Fruit fly (Drosophila melanogaster) whole organism, embryonic: ENCODE measurements around the gene Mkp3.

ENCODE experiments used
- CG10267 ChIP-seq: fragments of 200-800 bp; sonication (Bioruptor generic); optimal IDR thresholded peaks from 2 replicates; lab custom pipeline; 2018; ENCODE audit warnings: missing biosample characterization, mild to moderate bottlenecking, missing genetic modification characterization, moderate library complexity
- CG10321 ChIP-seq: fragments of 200-800 bp; sonication (Bioruptor generic); IDR thresholded peaks from 2 replicates; pipeline ENCODE4 v1.3.6; 2022; ENCODE audit warnings: missing biosample characterization, missing genetic modification characterization
- CG10654 ChIP-seq: fragments of 200-800 bp; sonication (Bioruptor generic); optimal IDR thresholded peaks from 2 replicates; lab custom pipeline; 2016; ENCODE audit warnings: missing biosample characterization, missing genetic modification characterization
- CG11093 ChIP-seq: fragments of 200-800 bp; sonication (Bioruptor generic); IDR thresholded peaks from 3 replicates; pipeline ENCODE4 v1.3.6; 2022; ENCODE audit warnings: missing biosample characterization, missing genetic modification characterization
- CG12391 ChIP-seq: fragments of 200-800 bp; sonication (Bioruptor generic); optimal IDR thresholded peaks from 3 replicates; lab custom pipeline; 2018; ENCODE audit warnings: missing biosample characterization, mild to moderate bottlenecking, missing genetic modification characterization, moderate library complexity
- CG14050 ChIP-seq: fragments of 200-800 bp; sonication (Bioruptor generic); IDR thresholded peaks from 3 replicates; pipeline ENCODE4 v1.3.6; 2022; ENCODE audit warnings: missing biosample characterization, missing genetic modification characterization
- CG15696 ChIP-seq: fragments of 200-800 bp; sonication (Bioruptor generic); optimal IDR thresholded peaks from 2 replicates; lab custom pipeline; 2019; ENCODE audit warnings: missing biosample characterization, mild to moderate bottlenecking, missing genetic modification characterization, moderate library complexity
- CG2202 ChIP-seq: fragments of 200-800 bp; sonication (Bioruptor generic); optimal IDR thresholded peaks from 2 replicates; lab custom pipeline; 2018; ENCODE audit warnings: missing biosample characterization, mild to moderate bottlenecking, missing genetic modification characterization
- CG34224 ChIP-seq: fragments of 200-800 bp; sonication (Bioruptor generic); IDR thresholded peaks from 3 replicates; pipeline ENCODE4 v1.3.6; 2022; ENCODE audit warnings: missing biosample characterization, missing genetic modification characterization; ENCODE audit not compliant: partially characterized antibody
- CG34422 ChIP-seq: fragments of 200-800 bp; sonication (Bioruptor generic); IDR thresholded peaks from 3 replicates; pipeline ENCODE4 v1.3.6; 2022; ENCODE audit warnings: missing biosample characterization, missing genetic modification characterization
- CG42726 ChIP-seq: fragments of 200-800 bp; sonication (Bioruptor generic); IDR thresholded peaks from 2 replicates; pipeline ENCODE4 v1.3.6; 2022; ENCODE audit warnings: missing biosample characterization, missing genetic modification characterization; ENCODE audit not compliant: partially characterized antibody
- CG5180 ChIP-seq: fragments of 200-800 bp; sonication (Bioruptor generic); optimal IDR thresholded peaks from 3 replicates; lab custom pipeline; 2017; ENCODE audit warnings: missing biosample characterization, missing genetic modification characterization, mild to moderate bottlenecking, moderate library complexity, missing genetic modification reagents
- CG6765 ChIP-seq: fragments of 200-800 bp; sonication (Bioruptor generic); optimal IDR thresholded peaks from 3 replicates; lab custom pipeline; 2017; ENCODE audit warnings: missing biosample characterization, mild to moderate bottlenecking, missing genetic modification characterization
- CG6854 ChIP-seq: fragments of 200-800 bp; sonication (Bioruptor generic); optimal IDR thresholded peaks from 3 replicates; lab custom pipeline; 2017; ENCODE audit warnings: missing biosample characterization, mild to moderate bottlenecking, missing genetic modification characterization
- CG7372 ChIP-seq: fragments of 200-800 bp; sonication (Bioruptor generic); IDR thresholded peaks from 2 replicates; pipeline ENCODE4 v1.3.6; 2022; ENCODE audit warnings: missing biosample characterization, missing genetic modification characterization
- Dref ChIP-seq: fragments of 200-800 bp; sonication (Bioruptor generic); IDR thresholded peaks from 2 replicates; pipeline ENCODE4 v1.3.6; 2022; ENCODE audit warnings: missing biosample characterization, missing genetic modification characterization
- HLHmδ ChIP-seq: fragments of 200-800 bp; sonication (Bioruptor generic); optimal IDR thresholded peaks from 2 replicates; lab custom pipeline; 2018; ENCODE audit warnings: missing biosample characterization, mild to moderate bottlenecking, missing genetic modification characterization, moderate library complexity
- HmgZ ChIP-seq: fragments of 200-800 bp; sonication (Bioruptor generic); optimal IDR thresholded peaks from 2 replicates; lab custom pipeline; 2018; ENCODE audit warnings: missing biosample characterization, mild to moderate bottlenecking, missing genetic modification characterization
- Hr3 ChIP-seq: fragments of 200-800 bp; sonication (Bioruptor generic); optimal IDR thresholded peaks from 3 replicates; lab custom pipeline; 2016; ENCODE audit warnings: missing biosample characterization, missing genetic modification characterization
- Nf-YA ChIP-seq: fragments of 200-800 bp; sonication (Bioruptor generic); IDR thresholded peaks from 2 replicates; pipeline ENCODE4 v1.3.6; 2022; ENCODE audit warnings: missing biosample characterization, missing genetic modification characterization
- Sry-β ChIP-seq: fragments of 200-800 bp; sonication (Bioruptor generic); optimal IDR thresholded peaks from 2 replicates; lab custom pipeline; 2018; ENCODE audit warnings: missing biosample characterization, mild to moderate bottlenecking, missing genetic modification characterization, moderate library complexity
- Ssrp ChIP-seq: fragments of 200-800 bp; sonication (Bioruptor generic); optimal IDR thresholded peaks from 2 replicates; lab custom pipeline; 2018; ENCODE audit warnings: missing biosample characterization, mild to moderate bottlenecking, missing genetic modification characterization, moderate library complexity
- Tbp ChIP-seq: fragments of >200 bp; optimal IDR thresholded peaks from 2 replicates; lab custom pipeline; 2018; ENCODE audit warnings: missing biosample characterization, missing genetic modification characterization
- btn ChIP-seq: fragments of 200-800 bp; sonication (Bioruptor generic); optimal IDR thresholded peaks from 2 replicates; lab custom pipeline; 2016; ENCODE audit warnings: missing biosample characterization, missing genetic modification characterization
- cad ChIP-seq: fragments of >200 bp; optimal IDR thresholded peaks from 2 replicates; lab custom pipeline; 2017; ENCODE audit warnings: missing biosample characterization, missing genetic modification characterization
- crp ChIP-seq, 2 experiments: fragments of 200-800 bp; sonication (Bioruptor generic); optimal IDR thresholded peaks; 2 replicates in 1 of 2; 3 replicates in 1 of 2; lab custom pipeline; 2017; ENCODE audit warnings: missing biosample characterization in 2 of 2, missing genetic modification characterization in 2 of 2, mild to moderate bottlenecking in 1 of 2, moderate library complexity in 1 of 2
- dati ChIP-seq: fragments of 200-800 bp; sonication (Bioruptor generic); IDR thresholded peaks from 2 replicates; pipeline ENCODE4 v1.3.6; 2022; ENCODE audit warnings: missing biosample characterization, missing genetic modification characterization
- dysf ChIP-seq: fragments of 200-800 bp; sonication (Bioruptor generic); IDR thresholded peaks from 3 replicates; pipeline ENCODE4 v1.3.6; 2022; ENCODE audit warnings: missing biosample characterization, missing genetic modification characterization
- en ChIP-seq: fragments of 200-800 bp; sonication (Bioruptor generic); optimal IDR thresholded peaks from 2 replicates; lab custom pipeline; 2016; ENCODE audit warnings: missing biosample characterization, missing genetic modification characterization
- fu2 ChIP-seq: fragments of 200-800 bp; sonication (Bioruptor generic); optimal IDR thresholded peaks from 2 replicates; lab custom pipeline; 2016; ENCODE audit warnings: missing biosample characterization, missing genetic modification characterization
- gce ChIP-seq: fragments of 200-800 bp; sonication (Bioruptor generic); IDR thresholded peaks from 3 replicates; pipeline ENCODE4 v1.3.6; 2022; ENCODE audit warnings: missing biosample characterization, missing genetic modification characterization
- gfzf ChIP-seq: fragments of 200-800 bp; sonication (Bioruptor generic); optimal IDR thresholded peaks from 2 replicates; lab custom pipeline; 2016; ENCODE audit warnings: missing biosample characterization, mild to moderate bottlenecking, missing genetic modification characterization, moderate library complexity
- h ChIP-seq: fragments of >200 bp; optimal IDR thresholded peaks from 2 replicates; lab custom pipeline; 2017
- ham ChIP-seq: fragments of 200-800 bp; sonication (Bioruptor generic); IDR thresholded peaks from 2 replicates; pipeline ENCODE4 v1.3.6; 2022; ENCODE audit warnings: missing biosample characterization, missing genetic modification characterization
- her ChIP-seq: fragments of 200-800 bp; sonication (Bioruptor generic); optimal IDR thresholded peaks from 2 replicates; lab custom pipeline; 2016; ENCODE audit warnings: missing biosample characterization, missing genetic modification characterization
- insv ChIP-seq, 2 experiments: fragments of 200-800 bp; sonication (Bioruptor generic); optimal IDR thresholded peaks; 3 replicates each; lab custom pipeline; 2016 to 2018; ENCODE audit warnings: missing biosample characterization in 2 of 2, missing genetic modification characterization in 2 of 2
- maf-S ChIP-seq: fragments of 200-800 bp; sonication (Bioruptor generic); optimal IDR thresholded peaks from 2 replicates; lab custom pipeline; 2016; ENCODE audit warnings: missing biosample characterization, missing genetic modification characterization
- nau ChIP-seq: fragments of 200-800 bp; sonication (Bioruptor generic); optimal IDR thresholded peaks from 3 replicates; lab custom pipeline; 2017; ENCODE audit warnings: missing biosample characterization, mild to moderate bottlenecking, missing genetic modification characterization, missing genetic modification reagents
- onecut ChIP-seq: fragments of 200-800 bp; sonication (Bioruptor generic); IDR thresholded peaks from 2 replicates; pipeline ENCODE4 v1.3.6; 2022; ENCODE audit warnings: missing biosample characterization, missing genetic modification characterization
- otp ChIP-seq: fragments of 200-800 bp; sonication (Bioruptor generic); IDR thresholded peaks from 3 replicates; pipeline ENCODE4, ENCODE4 v1.3.6; 2022; ENCODE audit warnings: missing biosample characterization, missing genetic modification characterization
- p53 ChIP-seq: fragments of 200-800 bp; sonication (Bioruptor generic); optimal IDR thresholded peaks from 2 replicates; lab custom pipeline; 2016; ENCODE audit warnings: missing biosample characterization, missing genetic modification characterization
- pita ChIP-seq: fragments of 200-800 bp; sonication (Bioruptor generic); optimal IDR thresholded peaks from 2 replicates; lab custom pipeline; 2017; ENCODE audit warnings: missing biosample characterization, mild to moderate bottlenecking, missing genetic modification characterization
- ranshi ChIP-seq: fragments of 200-800 bp; sonication (Bioruptor generic); IDR thresholded peaks from 2 replicates; pipeline ENCODE4 v1.3.6; 2022; ENCODE audit warnings: missing biosample characterization, missing genetic modification characterization
- seq ChIP-seq: fragments of 200-800 bp; sonication (Bioruptor generic); IDR thresholded peaks from 2 replicates; pipeline ENCODE4 v1.3.6; 2022; ENCODE audit warnings: missing biosample characterization, missing genetic modification characterization
- shn ChIP-seq: fragments of 200-800 bp; sonication (Bioruptor generic); optimal IDR thresholded peaks from 3 replicates; lab custom pipeline; 2016; ENCODE audit warnings: missing biosample characterization, missing genetic modification characterization
- sim ChIP-seq: fragments of 200-800 bp; sonication (Bioruptor generic); IDR thresholded peaks from 2 replicates; pipeline ENCODE4 v1.3.6; 2022; ENCODE audit warnings: missing biosample characterization, missing genetic modification characterization
- slp2 ChIP-seq: fragments of 200-800 bp; sonication (Bioruptor generic); optimal IDR thresholded peaks from 2 replicates; lab custom pipeline; 2016; ENCODE audit warnings: missing biosample characterization, missing genetic modification characterization
- zen ChIP-seq: fragments of 200-800 bp; sonication (Bioruptor generic); optimal IDR thresholded peaks from 3 replicates; lab custom pipeline; 2018; ENCODE audit warnings: missing biosample characterization, mild to moderate bottlenecking, missing genetic modification characterization, moderate library complexity
- zfh2 ChIP-seq: fragments of 200-800 bp; sonication (Bioruptor generic); optimal IDR thresholded peaks from 2 replicates; lab custom pipeline; 2016; ENCODE audit warnings: missing biosample characterization, missing genetic modification characterization

Mkp3 gene

dm6 chr3L:19062472-19063409 lies 23.5 kb downstream of the Mkp3 start, which contains the start of the genes Ugt316A1 and Sfxn2 (continued):
- TF ChIP-seq shn (GFP tag; lab: Kevin White, UChicago) (no peak), pita (GFP tag; lab: Kevin White, UChicago) (peak; percentile 42), CG7372 (GFP tag; lab: Robert Waterston, UW) (0 out of 2 replicates have a peak, but pooled peaks have one; percentile 20), CG5180 (GFP tag; lab: Kevin White, UChicago) (no peak), insv (GFP tag; optimal IDR thresholded peaks at IDR 0.05; lab: Kevin White, UChicago) (peak; percentile 43 to 88), sim (GFP tag; lab: Robert Waterston, UW) (no peak), ranshi (GFP tag; lab: Robert Waterston, UW) (0 out of 2 replicates have a peak, but pooled peaks have one; percentile 43), CG2202 (tag; lab: Kevin White, UChicago) (no peak), CG6765 (GFP tag; lab: Kevin White, UChicago) (peak; percentile 56), HmgZ (tag; lab: Kevin White, UChicago) (peak; percentile 76), btn (no peak), CG10654 (GFP tag; lab: Kevin White, UChicago) (peak; percentile 19), en (no peak), dysf (GFP tag; lab: Robert Waterston, UW) (0 out of 3 replicates have a peak, but pooled peaks have one; percentile 47), CG34422 (GFP tag; lab: Robert Waterston, UW) (peak; percentile 47), crp (GFP tag; optimal IDR thresholded peaks at IDR 0.05; lab: Kevin White, UChicago) (peak in 1 of 2 experiments; percentile 62), gfzf (GFP tag; lab: Kevin White, UChicago) (peak; percentile 89), CG12391 (tag; lab: Kevin White, UChicago) (peak; percentile 69), CG42726 (GFP tag; lab: Robert Waterston, UW) (peak; percentile 53; the same call in 1 of the 2 replicates), maf-S (GFP tag; lab: Kevin White, UChicago) (no peak), p53 (peak; percentile 35), CG10267 (tag; lab: Kevin White, UChicago) (peak; percentile 58), CG11093 (no peak), CG6854 (GFP tag; lab: Kevin White, UChicago) (no peak), Ssrp (tag; lab: Kevin White, UChicago) (peak; percentile 22), CG10321 (no peak), nau (GFP tag; lab: Kevin White, UChicago) (no peak), Hr3 (GFP tag; lab: Kevin White, UChicago) (peak; percentile 41), Dref (GFP tag; lab: Robert Waterston, UW) (no peak), onecut (GFP tag; lab: Robert Waterston, UW) (no peak), fu2 (no peak), CG34224 (GFP tag; lab: Robert Waterston, UW) (no peak), seq (GFP tag; lab: Robert Waterston, UW) (0 out of 2 replicates have a peak, but pooled peaks have one; percentile 7), HLHmδ (GFP tag; lab: Kevin White, UChicago) (peak; percentile 17), otp (GFP tag; lab: Robert Waterston, UW) (0 out of 3 replicates have a peak, but pooled peaks have one; percentile 19), her (GFP tag; lab: Kevin White, UChicago) (peak; percentile 2), h (no peak), slp2 (GFP tag; lab: Kevin White, UChicago) (peak; percentile 21), Sry-β (GFP tag; lab: Kevin White, UChicago) (peak; percentile 100), ham (GFP tag; lab: Robert Waterston, UW) (no peak), Nf-YA (GFP tag; lab: Robert Waterston, UW) (no peak), zfh2 (GFP tag; lab: Kevin White, UChicago) (peak; percentile 30), CG15696 (tag; lab: Kevin White, UChicago) (peak; percentile 59), dati (GFP tag; lab: Robert Waterston, UW) (no peak), Tbp (GFP tag; lab: Kevin White, UChicago) (peak; percentile 90), cad (GFP tag; lab: Kevin White, UChicago) (no peak), zen (tag; lab: Kevin White, UChicago) (peak; percentile 21), gce (GFP tag; lab: Robert Waterston, UW) (0 out of 3 replicates have a peak, but pooled peaks have one; percentile 28), CG14050 (GFP tag; lab: Robert Waterston, UW) (no peak)
